Fruit fly (Drosophila melanogaster): ENCODE results near the gene CG34453.

Gene CG34453

DNA sequence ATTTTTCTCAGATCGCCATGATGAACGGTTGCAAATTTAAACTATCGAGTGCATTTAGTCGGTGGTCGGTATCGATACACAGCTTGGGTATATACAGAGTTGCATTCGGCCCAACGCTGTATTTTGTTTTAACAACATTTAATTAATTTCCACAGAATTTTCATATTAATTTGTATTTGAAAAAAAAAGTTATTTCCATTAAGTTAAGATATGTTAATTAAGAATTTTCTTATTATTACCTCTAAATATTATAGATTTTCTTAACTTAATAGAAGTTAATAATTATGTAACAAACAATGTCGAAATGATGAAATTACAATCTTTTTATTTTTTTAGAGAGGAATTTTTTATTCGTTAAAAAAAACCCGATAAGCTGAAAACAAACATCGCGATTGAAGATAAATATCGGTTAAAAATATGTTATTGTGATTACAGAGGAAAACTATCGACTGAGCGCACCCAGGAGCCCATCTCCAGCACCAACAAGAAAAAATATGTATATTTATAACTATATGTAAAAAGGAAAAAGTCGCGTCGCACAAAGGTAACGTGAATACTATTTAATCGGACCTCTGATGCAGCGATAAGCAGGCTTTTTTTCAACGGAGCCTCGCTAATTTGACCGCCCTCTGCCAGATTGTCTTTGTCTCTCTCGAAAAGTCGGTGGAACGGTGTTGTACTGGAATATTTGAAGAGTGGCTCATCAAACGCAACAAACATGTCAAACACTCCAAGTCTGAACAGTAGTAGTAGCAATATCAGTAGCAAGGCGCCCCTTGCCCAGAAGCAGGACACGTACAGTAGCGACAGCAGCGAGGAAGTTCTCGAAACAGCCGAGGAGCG, 33.2 kb downstream of the CG34453 start, which contains the start of the genes rno and mri (continued):
- no peak for TF ChIP-seq net (GFP tag; optimal IDR thresholded peaks at IDR 0.05)
- TF ChIP-seq CG15336 (GFP tag; IDR thresholded peaks at IDR 0.05) = peak; percentile 34; the same call in 1 of the 2 replicates
- no peak for TF ChIP-seq Blimp-1 (GFP tag; optimal IDR thresholded peaks at IDR 0.05)
- peak; percentile 59 for TF ChIP-seq Ets96B (tag; optimal IDR thresholded peaks at IDR 0.05)
- peak; percentile 31 for TF ChIP-seq CG6792 (GFP tag; optimal IDR thresholded peaks at IDR 0.05)
- TF ChIP-seq CG8119 (GFP tag; IDR thresholded peaks at IDR 0.05) = peak; percentile 51; the same call in 1 of the 3 replicates
- no peak for TF ChIP-seq salr (GFP tag; optimal IDR thresholded peaks at IDR 0.05)
- no peak for TF ChIP-seq fd85E (GFP tag; optimal IDR thresholded peaks at IDR 0.05)
- TF ChIP-seq CG11762 (GFP tag; optimal IDR thresholded peaks at IDR 0.05; ENCODE audit: insufficient read depth) = no peak

DNA sequence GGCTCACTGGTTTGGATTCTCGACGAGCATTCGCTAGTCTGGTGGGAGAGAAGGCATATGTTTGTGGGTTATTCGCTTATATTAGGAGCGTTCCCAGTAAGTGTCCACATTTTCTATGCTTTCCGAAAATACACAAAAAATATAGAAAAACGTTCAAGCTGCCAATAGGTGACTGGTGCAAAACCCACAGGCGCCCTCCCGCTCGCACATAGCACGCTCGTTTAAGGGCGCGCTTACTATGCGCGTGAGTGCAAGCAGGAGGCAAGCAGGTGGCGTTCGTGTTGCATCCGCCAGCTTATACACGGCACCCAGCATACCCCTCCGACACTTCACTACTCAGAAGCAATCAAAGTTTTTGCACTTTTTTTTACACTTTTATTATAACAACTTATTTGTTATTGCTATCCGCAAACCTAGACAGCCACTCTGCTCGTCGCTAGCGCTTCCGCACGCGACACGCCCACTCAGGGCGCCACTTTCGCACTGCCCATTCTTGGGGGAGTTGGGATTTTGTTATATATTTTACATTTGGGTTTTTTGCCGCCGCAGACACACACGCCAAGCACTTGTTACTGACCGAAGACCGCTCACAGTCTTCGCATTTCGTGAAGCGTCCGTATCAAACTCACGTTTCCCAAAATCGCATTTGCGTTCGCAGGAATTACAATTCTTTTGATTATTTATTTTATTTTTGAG, 34.0 kb downstream of the CG34453 start:
- TF ChIP-seq CG6808 (GFP tag; optimal IDR thresholded peaks at IDR 0.05) (no peak), Hr4 (GFP tag; optimal IDR thresholded peaks at IDR 0.05) (no peak), CG3919 (GFP tag; optimal IDR thresholded peaks at IDR 0.05) (no peak), Eip78C (GFP tag) (no peak), Eip75B (GFP tag; optimal IDR thresholded peaks at IDR 0.05) (no peak), CG6163 (GFP tag; IDR thresholded peaks at IDR 0.05) (peak; percentile 68), CG31627 (GFP tag; optimal IDR thresholded peaks at IDR 0.05) (no peak), fkh (GFP tag; optimal IDR thresholded peaks at IDR 0.05) (no peak), Gug (GFP tag; IDR thresholded peaks at IDR 0.05) (peak; percentile 33; the same call in 1 of the 2 replicates), dac (GFP tag; optimal IDR thresholded peaks at IDR 0.05) (no peak), Met (GFP tag; optimal IDR thresholded peaks at IDR 0.05) (no peak), dsx (GFP tag; optimal IDR thresholded peaks at IDR 0.05; ENCODE audit: poor library complexity, severe bottlenecking) (no peak), CG4318 (GFP tag; optimal IDR thresholded peaks at IDR 0.05) (no peak), CG8632 (GFP tag; optimal IDR thresholded peaks at IDR 0.05) (no peak), eg (GFP tag; IDR thresholded peaks at IDR 0.05) (peak; percentile 65), Hr39 (GFP tag; optimal IDR thresholded peaks at IDR 0.05) (no peak), CG16779 (tag; optimal IDR thresholded peaks at IDR 0.05) (no peak), salr (GFP tag; optimal IDR thresholded peaks at IDR 0.05) (peak in 1 of 2 experiments; percentile 24), Lpt (GFP tag; optimal IDR thresholded peaks at IDR 0.05) (peak; percentile 36), CG7368 (GFP tag; optimal IDR thresholded peaks at IDR 0.05) (no peak), fd85E (GFP tag; optimal IDR thresholded peaks at IDR 0.05) (no peak), Hr38 (GFP tag; optimal IDR thresholded peaks at IDR 0.05) (no peak)

DNA sequence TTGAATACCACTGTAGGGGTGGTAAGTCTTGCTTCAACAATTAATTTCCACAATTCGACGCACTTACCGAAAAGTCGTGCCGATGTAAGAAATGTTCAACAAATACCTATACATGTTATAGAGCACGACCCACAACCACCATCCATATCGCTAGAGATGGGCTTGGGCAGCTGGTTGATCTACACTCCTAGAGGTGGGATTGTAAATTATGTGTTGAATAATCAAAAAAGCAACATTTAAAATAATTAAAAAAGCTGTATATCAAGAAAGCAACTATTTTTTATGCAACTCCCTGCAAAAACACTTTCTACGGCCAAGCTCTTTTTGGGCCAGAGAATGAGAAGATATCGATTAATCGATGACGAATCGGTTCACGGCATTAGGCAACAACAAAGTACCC, 48.9 kb downstream of the CG34453 start, which contains the start of the genes CG34140, Mkp and Mtch:
Gene CG34140 (minus strand): TSS at position 174 of the 400 bp plus-strand sequence.
Gene Mkp (minus strand): TSS at position 290 of the 400 bp plus-strand sequence.
Gene Mtch (plus strand): TSS at position 376 of the 400 bp plus-strand sequence.
- TF ChIP-seq CG15336 (GFP tag; IDR thresholded peaks at IDR 0.05) (no peak), salr (GFP tag; optimal IDR thresholded peaks at IDR 0.05) (no peak), ss (GFP tag; optimal IDR thresholded peaks at IDR 0.05) (no peak), esn (GFP tag; optimal IDR thresholded peaks at IDR 0.05) (peak; percentile 90), CG9139 (GFP tag; optimal IDR thresholded peaks at IDR 0.05) (no peak), Met (GFP tag; optimal IDR thresholded peaks at IDR 0.05) (no peak), Gug (GFP tag; IDR thresholded peaks at IDR 0.05) (peak; percentile 72), CG6854 (GFP tag; optimal IDR thresholded peaks at IDR 0.05) (no peak), CG8319 (GFP tag; optimal IDR thresholded peaks at IDR 0.05) (peak; percentile 58), Eip78C (GFP tag) (no peak), CG7368 (GFP tag; optimal IDR thresholded peaks at IDR 0.05) (no peak), fd85E (GFP tag; optimal IDR thresholded peaks at IDR 0.05) (peak; percentile 53), CG6792 (GFP tag; optimal IDR thresholded peaks at IDR 0.05) (peak; percentile 84), achi (GFP tag; optimal IDR thresholded peaks at IDR 0.05) (no peak), svp (GFP tag) (peak; percentile 98), CG10631 (GFP tag; optimal IDR thresholded peaks at IDR 0.05) (peak; percentile 85), dsx (GFP tag; optimal IDR thresholded peaks at IDR 0.05; ENCODE audit: poor library complexity, severe bottlenecking) (peak; percentile 88), OdsH (GFP tag; optimal IDR thresholded peaks at IDR 0.05) (no peak), Sox14 (GFP tag; optimal IDR thresholded peaks at IDR 0.05) (peak; percentile 88), CG8632 (GFP tag; optimal IDR thresholded peaks at IDR 0.05) (peak; percentile 67), spab (GFP tag; optimal IDR thresholded peaks at IDR 0.05) (no peak), Hr39 (GFP tag; optimal IDR thresholded peaks at IDR 0.05) (no peak), CG6808 (GFP tag; optimal IDR thresholded peaks at IDR 0.05) (no peak), Ets96B (tag; optimal IDR thresholded peaks at IDR 0.05) (no peak), acj6 (GFP tag; optimal IDR thresholded peaks at IDR 0.05) (peak; percentile 79), CG11762 (GFP tag; optimal IDR thresholded peaks at IDR 0.05; ENCODE audit: insufficient read depth) (peak; percentile 4), Hr4 (GFP tag; optimal IDR thresholded peaks at IDR 0.05) (no peak), CG4318 (GFP tag; optimal IDR thresholded peaks at IDR 0.05) (no peak), eg (GFP tag; IDR thresholded peaks at IDR 0.05) (peak; percentile 78), lz (GFP tag; optimal IDR thresholded peaks at IDR 0.05) (peak; percentile 91), Smox (GFP tag; optimal IDR thresholded peaks at IDR 0.05) (peak; percentile 87)
